Worm (Caenorhabditis elegans) whole organism, L1 larva: ENCODE results near the gene F17C8.7.

Experiments used
- C34B4.2 ChIP-seq: sonication (generic microtip); optimal IDR thresholded peaks from 2 replicates; lab custom pipeline; 2017; ENCODE audit warnings: mild to moderate bottlenecking, missing genetic modification characterization, missing compliant biosample characterization
- F16B12.6 ChIP-seq: fragments of 150-350 bp; optimal IDR thresholded peaks from 2 replicates; lab custom pipeline; 2014; ENCODE audit warnings: missing biosample characterization, missing genetic modification characterization
- aha-1 ChIP-seq: fragments of 150-350 bp; optimal IDR thresholded peaks from 2 replicates; lab custom pipeline; 2014; ENCODE audit warnings: missing biosample characterization, missing genetic modification characterization
- ama-1 ChIP-seq: fragments of 150-350 bp; optimal IDR thresholded peaks from 2 replicates; lab custom pipeline; 2014
- ceh-90 ChIP-seq: sonication (generic microtip); optimal IDR thresholded peaks from 2 replicates; lab custom pipeline; 2016; ENCODE audit warnings: missing genetic modification characterization, missing compliant biosample characterization
- dpl-1 ChIP-seq, 3 experiments: fragments of 150-350 bp in 2 of 3; sonication (generic microtip) in 1 of 3; optimal IDR thresholded peaks; 2 replicates each; lab custom pipeline; 2014 to 2017; ENCODE audit warnings: missing biosample characterization in 3 of 3, missing genetic modification characterization in 3 of 3, missing genetic modification reagents in 3 of 3
- dsc-1 ChIP-seq: sonication (generic microtip); optimal IDR thresholded peaks from 2 replicates; lab custom pipeline; 2016; ENCODE audit warnings: mild to moderate bottlenecking, missing genetic modification characterization, missing compliant biosample characterization
- efl-1 ChIP-seq, 4 experiments: fragments of 150-350 bp; optimal IDR thresholded peaks in 3 of 4; peaks in 1 of 4; 1 replicate in 1 of 4; 2 replicates in 3 of 4; lab custom pipeline; 2014; ENCODE audit warnings: missing biosample characterization in 2 of 4, missing genetic modification characterization in 2 of 4, missing genetic modification reagents in 2 of 4
- efl-3 ChIP-seq: fragments of 200-800 bp; sonication (Bioruptor generic); optimal IDR thresholded peaks from 2 replicates; lab custom pipeline; 2018; ENCODE audit warnings: mild to moderate bottlenecking, missing genetic modification characterization, missing compliant biosample characterization
- egl-27 ChIP-seq, 2 experiments: fragments of 150-350 bp in 1 of 2; sonication (generic microtip); optimal IDR thresholded peaks; 3 replicates each; lab custom pipeline; 2017 to 2018; ENCODE audit warnings: missing biosample characterization in 2 of 2, missing genetic modification characterization in 2 of 2, missing genetic modification reagents in 2 of 2
- elt-2 ChIP-seq: sonication (generic microtip); optimal IDR thresholded peaks from 2 replicates; lab custom pipeline; 2016; ENCODE audit warnings: missing genetic modification characterization, mild to moderate bottlenecking, inconsistent platforms, missing compliant biosample characterization, missing genetic modification reagents
- elt-3 ChIP-seq, 6 experiments: fragments of 150-350 bp in 1 of 6; sonication (generic microtip); optimal IDR thresholded peaks; 2 replicates each; lab custom pipeline; 2017 to 2018; ENCODE audit warnings: missing biosample characterization in 6 of 6, missing genetic modification characterization in 6 of 6, inconsistent platforms in 1 of 6
- fkh-4 ChIP-seq: sonication (generic microtip); optimal IDR thresholded peaks from 2 replicates; lab custom pipeline; 2016; ENCODE audit warnings: missing compliant biosample characterization, missing genetic modification characterization, borderline replicate concordance
- fkh-8 ChIP-seq: sonication (generic microtip); optimal IDR thresholded peaks from 2 replicates; lab custom pipeline; 2016; ENCODE audit warnings: mild to moderate bottlenecking, missing genetic modification characterization, missing compliant biosample characterization
- hlh-17 ChIP-seq: fragments of 200-800 bp; sonication (Bioruptor generic); optimal IDR thresholded peaks from 2 replicates; lab custom pipeline; 2018; ENCODE audit warnings: missing genetic modification characterization, mild to moderate bottlenecking, missing compliant biosample characterization, moderate library complexity, borderline replicate concordance
- hlh-4 ChIP-seq: sonication (generic microtip); optimal IDR thresholded peaks from 2 replicates; lab custom pipeline; 2016; ENCODE audit warnings: mild to moderate bottlenecking, missing genetic modification characterization, missing compliant biosample characterization
- hpl-2 ChIP-seq: fragments of 150-350 bp; optimal IDR thresholded peaks from 2 replicates; lab custom pipeline; 2014; ENCODE audit warnings: missing biosample characterization, missing genetic modification reagents, missing genetic modification characterization
- irx-1 ChIP-seq: sonication (generic microtip); optimal IDR thresholded peaks from 2 replicates; lab custom pipeline; 2016; ENCODE audit warnings: missing genetic modification characterization, missing compliant biosample characterization
- jun-1 ChIP-seq: fragments of 150-350 bp; optimal IDR thresholded peaks from 2 replicates; lab custom pipeline; 2014; ENCODE audit warnings: missing biosample characterization, missing genetic modification reagents, missing genetic modification characterization
- lin-14 ChIP-seq: fragments of 200-800 bp; sonication (Bioruptor generic); optimal IDR thresholded peaks from 2 replicates; lab custom pipeline; 2018; ENCODE audit warnings: mild to moderate bottlenecking, missing genetic modification characterization, moderate library complexity, missing compliant biosample characterization
- lin-15B ChIP-seq: fragments of 150-350 bp; sonication (generic microtip); optimal IDR thresholded peaks from 3 replicates; lab custom pipeline; 2014; ENCODE audit warnings: missing biosample characterization, missing genetic modification characterization
- lin-39 ChIP-seq: fragments of 150-350 bp; optimal IDR thresholded peaks from 2 replicates; lab custom pipeline; 2014; ENCODE audit warnings: missing biosample characterization, missing genetic modification reagents, missing genetic modification characterization
- lir-3 ChIP-seq: sonication (generic microtip); optimal IDR thresholded peaks from 2 replicates; lab custom pipeline; 2016; ENCODE audit warnings: mild to moderate bottlenecking, missing genetic modification characterization, moderate library complexity, missing compliant biosample characterization; ENCODE audit not compliant: poor library complexity
- lsy-2 ChIP-seq, 2 experiments: fragments of 150-350 bp; optimal IDR thresholded peaks; 2 replicates each; lab custom pipeline; 2014; ENCODE audit warnings: missing biosample characterization in 2 of 2, missing genetic modification characterization in 2 of 2
- mab-9 ChIP-seq: fragments of 200-800 bp; sonication (Bioruptor generic); IDR thresholded peaks from 2 replicates; pipeline ENCODE4 v1.3.6; 2022; ENCODE audit warnings: missing genetic modification reagents, missing genetic modification characterization, missing compliant biosample characterization
- nhr-11 ChIP-seq: fragments of 150-350 bp; optimal IDR thresholded peaks from 2 replicates; lab custom pipeline; 2014; ENCODE audit warnings: missing biosample characterization, missing genetic modification characterization
- nhr-12 ChIP-seq: sonication (generic microtip); optimal IDR thresholded peaks from 2 replicates; lab custom pipeline; 2017; ENCODE audit warnings: missing biosample characterization, missing genetic modification characterization
- nhr-20 ChIP-seq: sonication (generic microtip); optimal IDR thresholded peaks from 2 replicates; lab custom pipeline; 2016; ENCODE audit warnings: mild to moderate bottlenecking, missing genetic modification characterization, missing compliant biosample characterization
- nhr-76 ChIP-seq: sonication (generic microtip); optimal IDR thresholded peaks from 2 replicates; lab custom pipeline; 2017; ENCODE audit warnings: missing biosample characterization, missing genetic modification characterization
- nhr-77 ChIP-seq: fragments of 150-350 bp; optimal IDR thresholded peaks from 2 replicates; lab custom pipeline; 2014; ENCODE audit warnings: missing biosample characterization, missing genetic modification characterization
- nhr-85 ChIP-seq: sonication (generic microtip); peaks from one replicate; lab custom pipeline; 2016; ENCODE audit warnings: missing genetic modification characterization, inconsistent platforms, missing compliant biosample characterization
- nhr-90 ChIP-seq: sonication (generic microtip); optimal IDR thresholded peaks from 2 replicates; lab custom pipeline; 2016; ENCODE audit warnings: mild to moderate bottlenecking, missing genetic modification characterization, missing compliant biosample characterization; ENCODE audit not compliant: poor library complexity
- pag-3 ChIP-seq: sonication (generic microtip); optimal IDR thresholded peaks from 2 replicates; lab custom pipeline; 2017; ENCODE audit warnings: missing genetic modification characterization, mild to moderate bottlenecking, missing compliant biosample characterization, antibody characterized with exemption, borderline replicate concordance; ENCODE audit not compliant: insufficient read depth
- pax-3 ChIP-seq: fragments of 200-800 bp; sonication (Bioruptor generic); optimal IDR thresholded peaks from 2 replicates; lab custom pipeline; 2018; ENCODE audit warnings: mild to moderate bottlenecking, missing genetic modification characterization, moderate library complexity, missing compliant biosample characterization
- pqm-1 ChIP-seq: sonication (generic microtip); optimal IDR thresholded peaks from 3 replicates; lab custom pipeline; 2017; ENCODE audit warnings: missing biosample characterization, missing genetic modification characterization
- rnt-1 ChIP-seq: sonication (generic microtip); optimal IDR thresholded peaks from 2 replicates; lab custom pipeline; 2016; ENCODE audit warnings: mild to moderate bottlenecking, missing genetic modification characterization, moderate library complexity, missing compliant biosample characterization
- skn-1 ChIP-seq: fragments of 150-350 bp; optimal IDR thresholded peaks from 2 replicates; lab custom pipeline; 2014; ENCODE audit warnings: missing biosample characterization, missing genetic modification characterization
- snpc-4 ChIP-seq: fragments of 150-350 bp; optimal IDR thresholded peaks from 2 replicates; lab custom pipeline; 2014; ENCODE audit warnings: missing biosample characterization, missing genetic modification characterization
- snu-23 ChIP-seq: sonication (generic microtip); optimal IDR thresholded peaks from 2 replicates; lab custom pipeline; 2016; ENCODE audit warnings: missing genetic modification characterization, missing compliant biosample characterization
- sox-4 ChIP-seq: sonication (generic microtip); optimal IDR thresholded peaks from 2 replicates; lab custom pipeline; 2016; ENCODE audit warnings: missing genetic modification characterization, missing compliant biosample characterization
- sptf-1 ChIP-seq: fragments of 150-350 bp; optimal IDR thresholded peaks from 2 replicates; lab custom pipeline; 2014; ENCODE audit warnings: missing biosample characterization, missing genetic modification characterization
- sup-37 ChIP-seq: fragments of 200-800 bp; sonication (Bioruptor generic); optimal IDR thresholded peaks from 2 replicates; lab custom pipeline; 2018; ENCODE audit warnings: mild to moderate bottlenecking, missing genetic modification characterization, missing compliant biosample characterization
- swsn-7 ChIP-seq: sonication (generic microtip); optimal IDR thresholded peaks from 2 replicates; lab custom pipeline; 2016; ENCODE audit warnings: missing genetic modification characterization, missing compliant biosample characterization
- tbx-2 ChIP-seq: sonication (generic microtip); optimal IDR thresholded peaks from 2 replicates; lab custom pipeline; 2016; ENCODE audit warnings: missing genetic modification characterization, missing compliant biosample characterization
- tlp-1 ChIP-seq: fragments of 150-350 bp; optimal IDR thresholded peaks from 2 replicates; lab custom pipeline; 2014; ENCODE audit warnings: missing biosample characterization, missing genetic modification characterization
- unc-130 ChIP-seq: fragments of 150-350 bp; optimal IDR thresholded peaks from 2 replicates; lab custom pipeline; 2017; ENCODE audit warnings: missing biosample characterization, missing genetic modification characterization, inconsistent platforms
- unc-30 ChIP-seq: sonication (generic microtip); optimal IDR thresholded peaks from 2 replicates; lab custom pipeline; 2017; ENCODE audit warnings: missing biosample characterization, missing genetic modification characterization
- vab-15 ChIP-seq: sonication (generic microtip); optimal IDR thresholded peaks from 2 replicates; lab custom pipeline; 2017; ENCODE audit warnings: missing genotype, mild to moderate bottlenecking, missing genetic modification characterization, missing compliant biosample characterization
- zag-1 ChIP-seq: fragments of 150-350 bp; optimal IDR thresholded peaks from 2 replicates; lab custom pipeline; 2014; ENCODE audit warnings: missing biosample characterization, missing genetic modification characterization
- zip-4 ChIP-seq: fragments of 200-800 bp; sonication (Bioruptor generic); optimal IDR thresholded peaks from 2 replicates; lab custom pipeline; 2018; ENCODE audit warnings: mild to moderate bottlenecking, missing genetic modification characterization, moderate library complexity, missing compliant biosample characterization
- ztf-11 ChIP-seq, 2 experiments: sonication (generic microtip); optimal IDR thresholded peaks; 2 replicates each; lab custom pipeline; 2016 to 2017; ENCODE audit warnings: missing genetic modification characterization in 2 of 2, missing biosample characterization in 1 of 2, missing compliant biosample characterization in 1 of 2
- ztf-4 ChIP-seq: fragments of 150-350 bp; optimal IDR thresholded peaks from 2 replicates; lab custom pipeline; 2014; ENCODE audit warnings: missing biosample characterization, missing genetic modification characterization

The F17C8.7 gene

ce11 chrIII:4720620-4721227 lies 14.8 kb upstream of the F17C8.7 start, which contains the start of gene emb-5:
TSS of gene emb-5 (minus strand) at chrIII:4720670.
- TF ChIP-seq lin-39 (tag; lab: Kevin White, UChicago) = peak; percentile 59
- TF ChIP-seq dsc-1 = no peak
- no peak for TF ChIP-seq hlh-4
- no peak for TF ChIP-seq hpl-2 (GFP tag; lab: Kevin White, UChicago)
- no peak for TF ChIP-seq zag-1 (tag; lab: Kevin White, UChicago)
- peak; percentile 95 to 97 (median 96) for TF ChIP-seq dpl-1 (GFP tag; optimal IDR thresholded peaks at IDR 0.05; lab: Kevin White, UChicago)
- TF ChIP-seq pax-3 (tag; lab: Kevin White, UChicago) = peak; percentile 28
- peak; percentile 67 for TF ChIP-seq nhr-20 (tag; lab: Kevin White, UChicago)
- no peak for TF ChIP-seq ztf-11 (tag; optimal IDR thresholded peaks at IDR 0.05; lab: Kevin White, UChicago)
- peak; percentile 40; the same call in 1 of the 2 replicates for TF ChIP-seq mab-9 (GFP tag; lab: Robert Waterston, UW)
- TF ChIP-seq pqm-1 (tag; lab: Kevin White, UChicago) = no peak
- peak in 1 of 2 experiments; percentile 76 for TF ChIP-seq lsy-2 (tag; optimal IDR thresholded peaks at IDR 0.05; lab: Kevin White, UChicago)
- TF ChIP-seq nhr-76 (tag; lab: Kevin White, UChicago) = no peak
- no peak for TF ChIP-seq pag-3 (tag; lab: Kevin White, UChicago)
- no peak for TF ChIP-seq lin-14 (GFP tag; lab: Kevin White, UChicago)
- no peak for TF ChIP-seq unc-30
- TF ChIP-seq fkh-4 (tag; lab: Kevin White, UChicago) = no peak
- TF ChIP-seq egl-27 (tag; optimal IDR thresholded peaks at IDR 0.05; lab: Kevin White, UChicago) = no peak
- no peak for TF ChIP-seq nhr-12
- peak; percentile 9 for TF ChIP-seq elt-2 (tag; lab: Kevin White, UChicago)
- no peak for TF ChIP-seq sox-4 (tag; lab: Kevin White, UChicago)
- no peak for TF ChIP-seq ceh-90 (tag; lab: Kevin White, UChicago)
- TF ChIP-seq F16B12.6 (tag; lab: Kevin White, UChicago) = peak; percentile 58
- peak; percentile 76 to 97 for TF ChIP-seq efl-1 (optimal IDR thresholded peaks at IDR 0.05; lab: Kevin White, UChicago)
- TF ChIP-seq efl-1 (GFP tag; optimal IDR thresholded peaks at IDR 0.05 in 1 of 2; lab: Kevin White, UChicago) = peak; percentile 97 to 100
- peak; percentile 74 for TF ChIP-seq lin-15B
- TF ChIP-seq lir-3 (tag; lab: Kevin White, UChicago) = peak; percentile 0
- peak; percentile 61 for TF ChIP-seq swsn-7 (tag; lab: Kevin White, UChicago)
- peak in 1 of 6 experiments; percentile 38 for TF ChIP-seq elt-3 (tag; optimal IDR thresholded peaks at IDR 0.05; lab: Kevin White, UChicago)
- peak; percentile 44 for TF ChIP-seq irx-1 (tag; lab: Kevin White, UChicago)
- peak; percentile 71 for TF ChIP-seq skn-1 (tag; lab: Kevin White, UChicago)
- peak; percentile 62 for TF ChIP-seq fkh-8
- no peak for TF ChIP-seq tlp-1 (tag; lab: Kevin White, UChicago)
- TF ChIP-seq ama-1 = no peak
- no peak for TF ChIP-seq tbx-2
- no peak for TF ChIP-seq unc-130
- TF ChIP-seq nhr-11 (tag; lab: Kevin White, UChicago) = no peak
- no peak for TF ChIP-seq ztf-4 (tag; lab: Kevin White, UChicago)
- TF ChIP-seq hlh-17 (GFP tag; lab: Kevin White, UChicago) = no peak
- no peak for TF ChIP-seq zip-4 (GFP tag; lab: Kevin White, UChicago)
- peak; percentile 36 for TF ChIP-seq sup-37 (GFP tag; lab: Kevin White, UChicago)
- no peak for TF ChIP-seq vab-15 (tag; lab: Kevin White, UChicago)
- peak; percentile 59 for TF ChIP-seq jun-1 (tag; lab: Kevin White, UChicago)
- TF ChIP-seq efl-3 (GFP tag; lab: Kevin White, UChicago) = no peak
- TF ChIP-seq aha-1 (tag; lab: Kevin White, UChicago) = no peak
- TF ChIP-seq nhr-77 (tag; lab: Kevin White, UChicago) = peak; percentile 28
- no peak for TF ChIP-seq sptf-1 (tag; lab: Kevin White, UChicago)
- peak; percentile 86 for TF ChIP-seq rnt-1 (tag; lab: Kevin White, UChicago)
- peak; percentile 80 for TF ChIP-seq nhr-85 (tag; lab: Kevin White, UChicago)
- peak; percentile 77 for TF ChIP-seq snu-23 (GFP tag; lab: Kevin White, UChicago)
- no peak for TF ChIP-seq snpc-4 (tag; lab: Kevin White, UChicago)
- TF ChIP-seq C34B4.2 (tag; lab: Kevin White, UChicago) = no peak
- TF ChIP-seq nhr-90 = peak; percentile 54
